Worm (Caenorhabditis elegans): ENCODE measurements around the gene tub-1.

ce11 chrII:8131413-8131966 lies 25.3 kb downstream of the tub-1 start:
- TF ChIP-seq unc-55 (GFP tag; optimal IDR thresholded peaks at IDR 0.05): no peak
- no peak for TF ChIP-seq nhr-11 (tag; optimal IDR thresholded peaks at IDR 0.05)
- TF ChIP-seq ztf-16 (tag; optimal IDR thresholded peaks at IDR 0.05): no peak
- TF ChIP-seq nfya-1 (tag; optimal IDR thresholded peaks at IDR 0.05): peak; percentile 16
- TF ChIP-seq ref-2 (tag; optimal IDR thresholded peaks at IDR 0.05): no peak
- TF ChIP-seq ceh-45 (GFP tag; IDR thresholded peaks at IDR 0.05): no peak
- no peak for TF ChIP-seq tbx-7 (tag; optimal IDR thresholded peaks at IDR 0.05)
- TF ChIP-seq dve-1 (tag; optimal IDR thresholded peaks at IDR 0.05): no peak
- no peak for TF ChIP-seq zip-5 (tag; optimal IDR thresholded peaks at IDR 0.05)
- no peak for TF ChIP-seq C08G9.2 (tag; optimal IDR thresholded peaks at IDR 0.05)
- TF ChIP-seq gmeb-2 (tag; optimal IDR thresholded peaks at IDR 0.05): no peak
- TF ChIP-seq ama-1 (optimal IDR thresholded peaks at IDR 0.05): no peak
- TF ChIP-seq ceh-9 (tag; optimal IDR thresholded peaks at IDR 0.05): no peak
- TF ChIP-seq pha-2 (tag; optimal IDR thresholded peaks at IDR 0.05): no peak

All from whole organism, late embryonic.